Fruit fly (Drosophila melanogaster) whole organism, embryonic: ENCODE data around the gene Vsx2.
A peak's percentile ranks its signal among the peaks of the same experiment; 100 is the strongest.

ENCODE experiments used
- Abd-B ChIP-seq: fragments of 200-800 bp; sonication (Bioruptor generic); optimal IDR thresholded peaks from 2 replicates; lab custom pipeline; 2018; ENCODE audit warnings: missing biosample characterization, mild to moderate bottlenecking, missing genetic modification characterization, moderate library complexity
- CG10267 ChIP-seq: fragments of 200-800 bp; sonication (Bioruptor generic); optimal IDR thresholded peaks from 2 replicates; lab custom pipeline; 2018; ENCODE audit warnings: missing biosample characterization, mild to moderate bottlenecking, missing genetic modification characterization, moderate library complexity
- CG12219 ChIP-seq: fragments of 200-800 bp; sonication (Bioruptor generic); optimal IDR thresholded peaks from 3 replicates; lab custom pipeline; 2018; ENCODE audit warnings: missing biosample characterization, mild to moderate bottlenecking, missing genetic modification characterization
- CG12391 ChIP-seq: fragments of 200-800 bp; sonication (Bioruptor generic); optimal IDR thresholded peaks from 3 replicates; lab custom pipeline; 2018; ENCODE audit warnings: missing biosample characterization, mild to moderate bottlenecking, missing genetic modification characterization, moderate library complexity
- CG14965 ChIP-seq: fragments of 200-800 bp; sonication (Bioruptor generic); optimal IDR thresholded peaks from 2 replicates; lab custom pipeline; 2016; ENCODE audit warnings: missing biosample characterization, missing genetic modification characterization, borderline replicate concordance
- CG15514 ChIP-seq: fragments of 200-800 bp; sonication (Bioruptor generic); optimal IDR thresholded peaks from 3 replicates; lab custom pipeline; 2017; ENCODE audit warnings: missing biosample characterization, missing genetic modification characterization, mild to moderate bottlenecking, moderate library complexity, missing genetic modification reagents
- CG16813 ChIP-seq: fragments of 200-800 bp; sonication (Bioruptor generic); IDR thresholded peaks from 3 replicates; pipeline ENCODE4 v1.3.6; 2022; ENCODE audit warnings: missing biosample characterization, missing genetic modification characterization; ENCODE audit not compliant: partially characterized antibody
- CG17361 ChIP-seq: fragments of 200-800 bp; sonication (Bioruptor generic); IDR thresholded peaks from 3 replicates; pipeline ENCODE4 v1.3.6; 2022; ENCODE audit warnings: missing biosample characterization, missing genetic modification characterization
- CG1792 ChIP-seq: fragments of 200-800 bp; sonication (Bioruptor generic); optimal IDR thresholded peaks from 2 replicates; lab custom pipeline; 2016; ENCODE audit warnings: missing biosample characterization, missing genetic modification characterization
- CG18011 ChIP-seq: fragments of 200-800 bp; sonication (Bioruptor generic); optimal IDR thresholded peaks from 2 replicates; lab custom pipeline; 2017; ENCODE audit warnings: missing biosample characterization, missing genetic modification characterization, mild to moderate bottlenecking, moderate library complexity, missing genotype
- CG3065 ChIP-seq: fragments of 200-800 bp; sonication (Bioruptor generic); optimal IDR thresholded peaks from 2 replicates; lab custom pipeline; 2016; ENCODE audit warnings: missing biosample characterization, missing genetic modification characterization
- CG32532 ChIP-seq: fragments of 200-800 bp; sonication (Bioruptor generic); IDR thresholded peaks from 2 replicates; pipeline ENCODE4 v1.3.6; 2022; ENCODE audit warnings: missing biosample characterization, missing genetic modification characterization
- CG4854 ChIP-seq: fragments of 200-800 bp; sonication (Bioruptor generic); optimal IDR thresholded peaks from 2 replicates; lab custom pipeline; 2016; ENCODE audit warnings: missing biosample characterization, missing genetic modification characterization, inconsistent platforms
- CG6765 ChIP-seq: fragments of 200-800 bp; sonication (Bioruptor generic); optimal IDR thresholded peaks from 3 replicates; lab custom pipeline; 2017; ENCODE audit warnings: missing biosample characterization, mild to moderate bottlenecking, missing genetic modification characterization
- CG6791 ChIP-seq: fragments of 200-800 bp; sonication (Bioruptor generic); IDR thresholded peaks from 3 replicates; pipeline ENCODE4 v1.3.6; 2022; ENCODE audit warnings: missing biosample characterization, missing genetic modification characterization; ENCODE audit not compliant: partially characterized antibody
- CG8089 ChIP-seq: fragments of 200-800 bp; sonication (Bioruptor generic); optimal IDR thresholded peaks from 3 replicates; lab custom pipeline; 2016; ENCODE audit warnings: missing biosample characterization, missing genetic modification characterization
- CG8281 ChIP-seq: fragments of 200-800 bp; sonication (Bioruptor generic); optimal IDR thresholded peaks from 2 replicates; lab custom pipeline; 2018; ENCODE audit warnings: missing biosample characterization, mild to moderate bottlenecking, missing genetic modification characterization, moderate library complexity
- CG8478 ChIP-seq: fragments of >200 bp; optimal IDR thresholded peaks from 2 replicates; lab custom pipeline; 2018
- CrebB ChIP-seq: fragments of 200-800 bp; sonication (Bioruptor generic); optimal IDR thresholded peaks from 3 replicates; lab custom pipeline; 2018; ENCODE audit warnings: missing biosample characterization, mild to moderate bottlenecking, missing genetic modification characterization
- Dbx ChIP-seq: fragments of 200-800 bp; sonication (Bioruptor generic); IDR thresholded peaks from 3 replicates; pipeline ENCODE4 v1.3.6; 2022; ENCODE audit warnings: missing biosample characterization, missing genetic modification characterization
- Dip3 ChIP-seq: fragments of 200-800 bp; sonication (Bioruptor generic); optimal IDR thresholded peaks from 3 replicates; lab custom pipeline; 2016; ENCODE audit warnings: missing biosample characterization, missing genetic modification characterization
- Dll ChIP-seq: fragments of 200-800 bp; sonication (Bioruptor generic); IDR thresholded peaks from 4 replicates; pipeline ENCODE4 v1.3.6; 2022; ENCODE audit warnings: missing biosample characterization, missing genetic modification characterization; ENCODE audit not compliant: partially characterized antibody
- H2.0 ChIP-seq: fragments of 200-800 bp; sonication (Bioruptor generic); IDR thresholded peaks from 2 replicates; pipeline ENCODE4 v1.3.6; 2022; ENCODE audit warnings: missing biosample characterization, missing genetic modification characterization
- HLH4C ChIP-seq: fragments of 200-800 bp; sonication (Bioruptor generic); IDR thresholded peaks from 3 replicates; pipeline ENCODE4 v1.3.6; 2022; ENCODE audit warnings: missing biosample characterization, missing genetic modification characterization; ENCODE audit not compliant: partially characterized antibody
- HmgD ChIP-seq: fragments of 200-800 bp; sonication (Bioruptor generic); optimal IDR thresholded peaks from 3 replicates; lab custom pipeline; 2016; ENCODE audit warnings: missing biosample characterization, missing genetic modification characterization
- Hsf ChIP-seq: fragments of 200-800 bp; sonication (Bioruptor generic); optimal IDR thresholded peaks from 3 replicates; lab custom pipeline; 2016; ENCODE audit warnings: missing biosample characterization, missing genetic modification characterization
- Med ChIP-seq: fragments of 200-800 bp; sonication (Bioruptor generic); peaks from one replicate; lab custom pipeline; 2016; ENCODE audit warnings: missing biosample characterization, missing genetic modification characterization, mild to moderate bottlenecking, inconsistent platforms, moderate library complexity
- Myb ChIP-seq: fragments of 200-800 bp; sonication (Bioruptor generic); optimal IDR thresholded peaks from 2 replicates; lab custom pipeline; 2016; ENCODE audit warnings: missing biosample characterization, missing genetic modification characterization
- Nf-YB ChIP-seq: fragments of 200-800 bp; sonication (Bioruptor generic); optimal IDR thresholded peaks from 3 replicates; lab custom pipeline; 2019; ENCODE audit warnings: missing biosample characterization, mild to moderate bottlenecking, missing genetic modification characterization, moderate library complexity
- Pdp1 ChIP-seq, 2 experiments: fragments of 200-800 bp; sonication (Bioruptor generic); optimal IDR thresholded peaks; 3 replicates each; lab custom pipeline; 2016; ENCODE audit warnings: missing biosample characterization in 2 of 2, missing genetic modification characterization in 2 of 2, mild to moderate bottlenecking in 1 of 2, moderate library complexity in 1 of 2
- Rfx ChIP-seq: fragments of 200-800 bp; sonication (Bioruptor generic); IDR thresholded peaks from 2 replicates; pipeline ENCODE4 v1.3.6; 2022; ENCODE audit warnings: missing biosample characterization, missing genetic modification characterization
- Side ChIP-seq: fragments of 200-800 bp; sonication (Bioruptor generic); optimal IDR thresholded peaks from 2 replicates; lab custom pipeline; 2016; ENCODE audit warnings: missing biosample characterization, missing genetic modification characterization
- Sin3A ChIP-seq: fragments of >200 bp; optimal IDR thresholded peaks from 2 replicates; lab custom pipeline; 2018
- Xrp1 ChIP-seq: fragments of 200-800 bp; sonication (Bioruptor generic); IDR thresholded peaks from 2 replicates; pipeline ENCODE4 v1.3.6; 2022; ENCODE audit warnings: missing biosample characterization, missing genetic modification characterization
- al ChIP-seq: fragments of 200-800 bp; sonication (Bioruptor generic); IDR thresholded peaks from 2 replicates; pipeline ENCODE4 v1.3.6; 2022; ENCODE audit warnings: missing biosample characterization, missing genetic modification characterization
- ato ChIP-seq: fragments of 200-800 bp; sonication (Bioruptor generic); IDR thresholded peaks from 2 replicates; pipeline ENCODE4 v1.3.6; 2022; ENCODE audit warnings: missing biosample characterization, missing genetic modification characterization; ENCODE audit not compliant: partially characterized antibody
- bbx ChIP-seq: fragments of 200-800 bp; sonication (Bioruptor generic); IDR thresholded peaks from 2 replicates; pipeline ENCODE4 v1.3.6; 2022; ENCODE audit warnings: missing biosample characterization, missing genetic modification characterization; ENCODE audit not compliant: partially characterized antibody
- chif ChIP-seq, 2 experiments: fragments of 200-800 bp; sonication (Bioruptor generic); optimal IDR thresholded peaks; 3 replicates each; lab custom pipeline; 2016; ENCODE audit warnings: missing biosample characterization in 2 of 2, missing genetic modification characterization in 2 of 2
- gro ChIP-seq: fragments of 200-800 bp; sonication (Bioruptor generic); optimal IDR thresholded peaks from 2 replicates; lab custom pipeline; 2016; ENCODE audit warnings: missing biosample characterization, missing genetic modification characterization
- h ChIP-seq: fragments of >200 bp; optimal IDR thresholded peaks from 2 replicates; lab custom pipeline; 2017
- ham ChIP-seq: fragments of 200-800 bp; sonication (Bioruptor generic); IDR thresholded peaks from 2 replicates; pipeline ENCODE4 v1.3.6; 2022; ENCODE audit warnings: missing biosample characterization, missing genetic modification characterization
- inv ChIP-seq: fragments of 200-800 bp; sonication (Bioruptor generic); IDR thresholded peaks from 2 replicates; pipeline ENCODE4 v1.3.6; 2022; ENCODE audit warnings: missing biosample characterization, missing genetic modification characterization; ENCODE audit not compliant: partially characterized antibody
- lola ChIP-seq, 3 experiments: fragments of >200 bp in 2 of 3; fragments of 200-800 bp in 1 of 3; sonication (Bioruptor generic) in 1 of 3; optimal IDR thresholded peaks; 2 replicates each; lab custom pipeline; 2017 to 2019; ENCODE audit warnings: missing biosample characterization in 3 of 3, missing genetic modification characterization in 3 of 3, mild to moderate bottlenecking in 1 of 3, moderate library complexity in 1 of 3
- luna ChIP-seq: fragments of 200-800 bp; sonication (Bioruptor generic); optimal IDR thresholded peaks from 2 replicates; lab custom pipeline; 2016; ENCODE audit warnings: missing biosample characterization, missing genetic modification characterization
- nom ChIP-seq: fragments of 200-800 bp; sonication (Bioruptor generic); optimal IDR thresholded peaks from 2 replicates; lab custom pipeline; 2017; ENCODE audit warnings: missing biosample characterization, missing genetic modification characterization, mild to moderate bottlenecking, moderate library complexity, missing genetic modification reagents
- pb ChIP-seq: fragments of 200-800 bp; sonication (Bioruptor generic); optimal IDR thresholded peaks from 3 replicates; lab custom pipeline; 2016; ENCODE audit warnings: missing biosample characterization, missing genetic modification characterization
- run ChIP-seq: fragments of 200-800 bp; sonication (Bioruptor generic); optimal IDR thresholded peaks from 3 replicates; lab custom pipeline; 2018; ENCODE audit warnings: missing biosample characterization, mild to moderate bottlenecking, missing genetic modification characterization
- sens ChIP-seq: fragments of 200-800 bp; sonication (Bioruptor generic); peaks from one replicate; lab custom pipeline; 2016; ENCODE audit warnings: missing biosample characterization, missing genetic modification characterization
- tin ChIP-seq: fragments of 200-800 bp; sonication (Bioruptor generic); optimal IDR thresholded peaks from 3 replicates; lab custom pipeline; 2016; ENCODE audit warnings: missing biosample characterization, missing genetic modification characterization
- twi ChIP-seq: fragments of 200-800 bp; optimal IDR thresholded peaks from 2 replicates; lab custom pipeline; 2019; ENCODE audit warnings: missing biosample characterization, mild to moderate bottlenecking, missing genetic modification characterization, moderate library complexity
- unpg ChIP-seq: fragments of 200-800 bp; sonication (Bioruptor generic); optimal IDR thresholded peaks from 3 replicates; lab custom pipeline; 2018; ENCODE audit warnings: missing biosample characterization, mild to moderate bottlenecking, missing genetic modification characterization, moderate library complexity

The Vsx2 gene

DNA sequence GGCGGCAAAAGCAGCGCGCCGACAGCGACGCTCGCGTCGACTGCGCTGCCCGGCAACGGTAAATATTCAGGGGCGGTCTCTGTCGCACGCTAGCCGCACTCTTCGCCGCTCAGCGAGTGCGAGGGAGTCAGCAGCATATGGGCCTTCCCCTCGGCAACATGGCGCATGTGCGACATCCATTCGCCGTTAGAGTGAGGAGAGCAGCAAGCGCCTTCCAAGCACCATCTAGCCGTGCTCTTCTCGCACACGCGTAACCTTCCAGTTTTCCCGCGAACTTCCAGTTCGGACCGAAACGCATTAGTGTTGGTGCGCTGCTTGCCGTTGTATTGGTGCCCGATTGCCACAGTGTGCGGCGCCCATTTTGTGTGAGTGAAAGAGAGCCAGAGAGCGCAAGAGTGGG, 520 bp upstream of the Vsx2 start (continued):
- no peak for TF ChIP-seq CrebB (tag; lab: Kevin White, UChicago)
- no peak for TF ChIP-seq CG8281 (tag; lab: Kevin White, UChicago)
- TF ChIP-seq Hsf (GFP tag; lab: Kevin White, UChicago), result no peak
- TF ChIP-seq Xrp1 (GFP tag; lab: Robert Waterston, UW), result no peak
- no peak for TF ChIP-seq HLH4C (GFP tag; lab: Robert Waterston, UW)
- no peak for TF ChIP-seq tin
- no peak for TF ChIP-seq Side (GFP tag; lab: Kevin White, UChicago)
- TF ChIP-seq Abd-B (GFP tag; lab: Kevin White, UChicago), result peak; percentile 21
- no peak for TF ChIP-seq run (tag; lab: Kevin White, UChicago)
- no peak for TF ChIP-seq luna (GFP tag; lab: Kevin White, UChicago)
- no peak for TF ChIP-seq unpg
- TF ChIP-seq pb (GFP tag; lab: Kevin White, UChicago), result peak; percentile 32
- no peak for TF ChIP-seq Pdp1 (GFP tag; optimal IDR thresholded peaks at IDR 0.05; lab: Kevin White, UChicago)
- TF ChIP-seq CG6765 (GFP tag; lab: Kevin White, UChicago), result no peak
- TF ChIP-seq lola (GFP tag; optimal IDR thresholded peaks at IDR 0.05; lab: Kevin White, UChicago), result peak in 1 of 3 experiments; percentile 42
- 0 out of 3 replicates have a peak, but pooled peaks have one; percentile 11 for TF ChIP-seq CG17361 (GFP tag; lab: Robert Waterston, UW)
- TF ChIP-seq twi, result peak; percentile 70
- no peak for TF ChIP-seq CG10267
- TF ChIP-seq CG1792 (GFP tag; lab: Kevin White, UChicago), result no peak
- no peak for TF ChIP-seq al
- no peak for TF ChIP-seq CG12391
- no peak for TF ChIP-seq CG18011 (GFP tag; lab: Kevin White, UChicago)
- peak; percentile 100 for TF ChIP-seq CG8478 (lab: Kevin White, UChicago)
- TF ChIP-seq Rfx (GFP tag; lab: Robert Waterston, UW), result no peak
- no peak for TF ChIP-seq Myb (GFP tag; lab: Kevin White, UChicago)
- TF ChIP-seq Dbx (GFP tag; lab: Robert Waterston, UW), result no peak
- peak; percentile 22 for TF ChIP-seq CG3065 (GFP tag; lab: Kevin White, UChicago)
- TF ChIP-seq bbx (GFP tag; lab: Robert Waterston, UW), result peak; percentile 33; the same call in 1 of the 2 replicates
- peak; percentile 41; the same call in 1 of the 3 replicates for TF ChIP-seq CG16813 (GFP tag; lab: Robert Waterston, UW)
- TF ChIP-seq h (lab: Kevin White, UChicago), result no peak
- no peak for TF ChIP-seq nom (GFP tag; lab: Kevin White, UChicago)
- no peak for TF ChIP-seq CG32532
- no peak for TF ChIP-seq Dip3 (GFP tag; lab: Kevin White, UChicago)
- peak in 1 of 2 experiments; percentile 11 for TF ChIP-seq chif (GFP tag; optimal IDR thresholded peaks at IDR 0.05; lab: Kevin White, UChicago)
- no peak for TF ChIP-seq H2.0 (GFP tag; lab: Robert Waterston, UW)
- no peak for TF ChIP-seq CG15514
- peak; percentile 54 for TF ChIP-seq sens (GFP tag; lab: Kevin White, UChicago)
- no peak for TF ChIP-seq inv (GFP tag; lab: Robert Waterston, UW)
- no peak for TF ChIP-seq CG4854 (GFP tag; lab: Kevin White, UChicago)
- TF ChIP-seq gro, result no peak
- no peak for TF ChIP-seq Sin3A (lab: Kevin White, UChicago)
- TF ChIP-seq ham (GFP tag; lab: Robert Waterston, UW), result no peak
- peak; percentile 86 for TF ChIP-seq Med (GFP tag; lab: Kevin White, UChicago)
- peak; percentile 97 for TF ChIP-seq Nf-YB (GFP tag; lab: Kevin White, UChicago)
- TF ChIP-seq CG14965 (GFP tag; lab: Kevin White, UChicago), result no peak
- 0 out of 2 replicates have a peak, but pooled peaks have one; percentile 28 for TF ChIP-seq ato (GFP tag; lab: Robert Waterston, UW)
- TF ChIP-seq HmgD, result peak; percentile 80
- no peak for TF ChIP-seq CG12219 (GFP tag; lab: Kevin White, UChicago)
- TF ChIP-seq CG6791 (GFP tag; lab: Robert Waterston, UW), result peak; percentile 60; the same call in 1 of the 3 replicates
- 0 out of 4 replicates have a peak, but pooled peaks have one; percentile 29 for TF ChIP-seq Dll (GFP tag; lab: Robert Waterston, UW)
- no peak for TF ChIP-seq CG8089 (GFP tag; lab: Kevin White, UChicago)
